Fruit fly (Drosophila melanogaster): ENCODE measurements around the gene Pisd.
A peak's percentile ranks its signal among the peaks of the same experiment; 100 is the strongest.

Gene Pisd

DNA sequence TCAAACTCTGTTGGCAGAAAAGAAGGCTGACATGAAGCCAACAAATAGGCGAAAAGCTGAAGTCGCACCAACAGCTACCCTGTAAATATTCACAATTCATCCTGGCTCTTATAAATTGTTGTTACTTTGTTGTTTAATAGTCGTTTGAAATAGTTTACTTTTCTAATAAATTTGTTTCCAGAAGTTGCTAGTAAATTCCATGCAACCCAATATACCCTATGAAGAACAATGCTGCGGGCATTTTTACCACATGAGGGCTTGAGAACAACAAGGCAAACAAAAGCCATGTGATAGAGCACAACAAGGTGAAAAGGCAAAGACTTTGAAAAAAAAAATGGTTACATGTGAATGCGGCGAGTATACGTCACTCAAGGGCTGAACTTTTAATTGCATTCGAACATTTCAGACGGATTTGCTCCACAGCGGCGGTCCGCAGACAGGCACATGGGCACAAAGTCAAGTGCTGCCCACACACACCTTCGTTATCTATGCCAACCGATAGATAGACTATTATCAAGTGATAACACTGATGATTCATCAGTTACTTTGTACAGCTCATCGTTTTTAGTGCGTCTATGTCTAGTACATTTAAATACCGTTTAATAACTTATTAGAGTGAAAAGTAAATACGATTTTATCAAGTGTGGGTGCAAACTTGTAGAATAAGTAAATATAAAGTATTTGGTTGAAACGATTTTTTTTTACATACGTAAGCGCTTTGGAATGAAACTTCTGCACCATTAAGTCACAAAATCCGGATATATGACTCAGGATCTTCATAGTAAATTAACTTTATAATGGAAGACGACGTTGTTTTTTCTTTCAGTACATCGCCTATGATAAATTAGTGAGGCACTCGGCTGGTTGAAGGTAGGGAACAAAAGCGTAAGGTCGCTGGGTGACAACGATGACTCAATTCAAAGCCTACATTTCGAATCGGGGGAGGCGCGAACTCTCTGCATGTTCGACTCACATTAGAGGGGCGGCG, 48.8 kb downstream of the Pisd start:
- TF ChIP-seq bab1 (GFP tag; optimal IDR thresholded peaks at IDR 0.05) (no peak), cic (GFP tag; optimal IDR thresholded peaks at IDR 0.05) (peak; percentile 36), CG14711 (tag; optimal IDR thresholded peaks at IDR 0.05) (peak; percentile 61), Hr96 (GFP tag; optimal IDR thresholded peaks at IDR 0.05) (no peak), CG11617 (GFP tag; optimal IDR thresholded peaks at IDR 0.05) (peak; percentile 47), CG7101 (tag; optimal IDR thresholded peaks at IDR 0.05) (peak; percentile 58), toe (GFP tag; optimal IDR thresholded peaks at IDR 0.05) (no peak), CG12768 (GFP tag; optimal IDR thresholded peaks at IDR 0.05) (peak; percentile 2), pad (GFP tag; optimal IDR thresholded peaks at IDR 0.05) (no peak), CG5204 (GFP tag; optimal IDR thresholded peaks at IDR 0.05) (peak; percentile 10), Clk (GFP tag; optimal IDR thresholded peaks at IDR 0.05) (no peak), CG33017 (tag; optimal IDR thresholded peaks at IDR 0.05) (peak; percentile 61), kay (GFP tag; ENCODE audit: borderline replicate concordance) (peak; percentile 82), tj (GFP tag; optimal IDR thresholded peaks at IDR 0.05) (no peak), CG1620 (GFP tag; optimal IDR thresholded peaks at IDR 0.05) (no peak), Mnt (GFP tag; optimal IDR thresholded peaks at IDR 0.05) (peak; percentile 43), CG7045 (GFP tag; optimal IDR thresholded peaks at IDR 0.05) (no peak), cnc (optimal IDR thresholded peaks at IDR 0.05) (no peak), ovo (GFP tag; optimal IDR thresholded peaks at IDR 0.05) (no peak), Crg-1 (GFP tag; optimal IDR thresholded peaks at IDR 0.05) (no peak)

DNA sequence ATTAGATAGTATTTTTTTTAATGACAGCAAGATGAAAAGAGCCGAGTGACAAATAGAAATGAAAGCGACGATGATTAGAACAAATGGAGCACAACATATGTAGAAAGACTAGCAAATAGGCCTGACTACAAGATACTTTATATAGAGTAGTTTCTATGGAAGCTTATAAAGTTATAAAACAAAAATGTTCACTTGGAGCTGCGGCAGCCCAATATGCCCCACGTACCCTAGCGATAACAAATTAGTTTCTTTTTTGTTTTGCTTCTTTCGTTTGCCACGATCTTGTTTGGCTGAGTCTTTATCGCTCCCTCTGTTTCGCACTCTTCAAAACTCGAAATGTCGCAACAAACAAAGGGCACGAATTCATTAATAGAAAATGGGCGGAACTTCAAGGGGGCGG, 50.1 kb downstream of the Pisd start:
- TF ChIP-seq Crg-1 (GFP tag; optimal IDR thresholded peaks at IDR 0.05) (no peak), cic (GFP tag; optimal IDR thresholded peaks at IDR 0.05) (no peak), CG5204 (GFP tag; optimal IDR thresholded peaks at IDR 0.05) (no peak), Clk (GFP tag; optimal IDR thresholded peaks at IDR 0.05) (no peak), CG14711 (tag; optimal IDR thresholded peaks at IDR 0.05) (no peak), CG12768 (GFP tag; optimal IDR thresholded peaks at IDR 0.05) (no peak), pad (GFP tag; optimal IDR thresholded peaks at IDR 0.05) (no peak), CG1620 (GFP tag; optimal IDR thresholded peaks at IDR 0.05) (no peak), tj (GFP tag; optimal IDR thresholded peaks at IDR 0.05) (no peak), Mnt (GFP tag; optimal IDR thresholded peaks at IDR 0.05) (no peak), CG33017 (tag; optimal IDR thresholded peaks at IDR 0.05) (no peak), toe (GFP tag; optimal IDR thresholded peaks at IDR 0.05) (no peak), bab1 (GFP tag; optimal IDR thresholded peaks at IDR 0.05) (no peak), CG11617 (GFP tag; optimal IDR thresholded peaks at IDR 0.05) (no peak), Hr96 (GFP tag; optimal IDR thresholded peaks at IDR 0.05) (no peak), ovo (GFP tag; optimal IDR thresholded peaks at IDR 0.05) (no peak)

DNA sequence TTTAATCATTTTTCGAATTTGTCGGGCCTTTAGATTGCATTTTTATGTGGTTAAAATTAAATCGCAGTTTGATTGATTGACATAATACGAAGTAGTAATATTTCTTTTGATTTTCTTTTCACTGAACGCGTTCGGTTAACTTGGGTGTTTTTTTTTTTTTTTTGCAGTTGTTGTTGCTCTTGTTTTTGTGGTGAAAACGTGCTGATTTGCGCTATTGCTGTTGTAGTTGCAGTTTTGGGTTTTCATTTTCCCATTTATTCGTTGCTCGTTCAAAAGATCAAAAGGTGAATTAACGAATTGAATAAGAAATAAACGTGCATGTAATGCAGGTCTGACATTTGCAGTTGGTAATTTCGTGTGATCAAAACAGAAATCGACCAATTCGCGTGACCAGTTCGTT, 50.9 kb downstream of the Pisd start:
- TF ChIP-seq CG7101 (tag; optimal IDR thresholded peaks at IDR 0.05): no peak
- no peak for TF ChIP-seq Crg-1 (GFP tag; optimal IDR thresholded peaks at IDR 0.05)
- peak; percentile 71 for TF ChIP-seq tj (GFP tag; optimal IDR thresholded peaks at IDR 0.05)

DNA sequence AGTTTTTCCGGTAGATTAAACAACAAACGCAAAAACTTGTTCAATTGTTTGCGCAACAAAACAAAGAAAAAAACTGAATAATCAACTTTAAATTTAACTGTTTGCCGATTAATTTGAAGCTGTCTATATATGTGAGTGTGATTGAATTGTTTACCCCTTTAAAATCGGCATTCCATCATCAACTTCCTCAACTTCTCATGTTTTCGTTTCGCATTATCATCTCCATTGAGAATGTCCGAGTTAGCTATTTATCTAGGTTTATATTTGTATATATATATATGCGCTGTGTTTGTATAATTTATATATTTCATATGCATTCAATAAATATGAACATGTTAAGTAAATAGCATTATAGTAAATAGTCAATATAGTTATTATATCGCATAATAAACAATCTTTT, 51.8 kb downstream of the Pisd start:
- TF ChIP-seq kay (GFP tag; ENCODE audit: borderline replicate concordance) (peak; percentile 76), CG33017 (tag; optimal IDR thresholded peaks at IDR 0.05) (no peak)

Data from whole organism, adult.